Worm (Caenorhabditis elegans) whole organism, young adult: ENCODE results near the gene tag-153.

ENCODE experiments used
- B0035.1 ChIP-seq: sonication (generic microtip); optimal IDR thresholded peaks from 2 replicates; lab custom pipeline; 2016; ENCODE audit warnings: missing genetic modification characterization, mild to moderate bottlenecking, missing compliant biosample characterization, missing genotype, missing genetic modification reagents
- B0336.3 ChIP-seq: fragments of 200-800 bp; sonication (Bioruptor generic); IDR thresholded peaks from 2 replicates; pipeline ENCODE4 v1.3.6; 2022; ENCODE audit warnings: missing genetic modification characterization, missing compliant biosample characterization
- C17E4.6 ChIP-seq: fragments of 200-800 bp; sonication (Bioruptor generic); IDR thresholded peaks from 2 replicates; pipeline ENCODE4 v1.3.6; 2022; ENCODE audit warnings: missing genetic modification reagents, missing genetic modification characterization, missing compliant biosample characterization
- F22D6.2 ChIP-seq: sonication (generic microtip); optimal IDR thresholded peaks from 2 replicates; lab custom pipeline; 2016; ENCODE audit warnings: mild to moderate bottlenecking, missing genetic modification characterization, missing compliant biosample characterization
- F39B2.1 ChIP-seq: fragments of 200-800 bp; sonication (Bioruptor generic); IDR thresholded peaks from 2 replicates; pipeline ENCODE4 v1.3.6; 2022; ENCODE audit warnings: missing genetic modification reagents, missing genetic modification characterization, missing compliant biosample characterization
- K11D2.4 ChIP-seq: fragments of 200-800 bp; sonication (Bioruptor generic); IDR thresholded peaks from 2 replicates; pipeline ENCODE4 v1.3.6; 2022; ENCODE audit warnings: missing genetic modification reagents, missing genetic modification characterization, missing compliant biosample characterization
- Y53G8AR.9 ChIP-seq: fragments of 200-800 bp; sonication (Bioruptor generic); conservative IDR thresholded peaks from 2 replicates; pipeline ENCODE4 v1.3.6; 2022; ENCODE audit warnings: missing genetic modification reagents, missing genetic modification characterization, missing compliant biosample characterization
- akir-1 ChIP-seq: fragments of 200-800 bp; sonication (Bioruptor generic); optimal IDR thresholded peaks from 2 replicates; lab custom pipeline; 2018; ENCODE audit warnings: mild to moderate bottlenecking, missing genetic modification characterization, moderate library complexity, missing compliant biosample characterization
- atf-7 ChIP-seq: sonication (generic microtip); optimal IDR thresholded peaks from 2 replicates; lab custom pipeline; 2017; ENCODE audit warnings: mild to moderate bottlenecking, missing genetic modification characterization, missing compliant biosample characterization
- attf-3 ChIP-seq: fragments of 200-800 bp; sonication (Bioruptor generic); conservative IDR thresholded peaks from 2 replicates; pipeline ENCODE4 v1.3.6; 2022; ENCODE audit warnings: missing genetic modification reagents, missing genetic modification characterization, missing compliant biosample characterization
- ccch-3 ChIP-seq: fragments of 200-800 bp; sonication (Bioruptor generic); optimal IDR thresholded peaks from 2 replicates; lab custom pipeline; 2018; ENCODE audit warnings: mild to moderate bottlenecking, missing genetic modification characterization, missing compliant biosample characterization
- cebp-1 ChIP-seq, 2 experiments: fragments of 200-800 bp in 1 of 2; sonication (Bioruptor generic) in 1 of 2; sonication (generic microtip) in 1 of 2; IDR thresholded peaks in 1 of 2; optimal IDR thresholded peaks in 1 of 2; 2 replicates each; pipeline versions ENCODE4 v1.3.6 to Lab custom; 2017 to 2022; ENCODE audit warnings: missing compliant biosample characterization in 2 of 2, missing genetic modification characterization in 2 of 2, mild to moderate bottlenecking in 1 of 2, missing genetic modification reagents in 1 of 2, moderate library complexity in 1 of 2
- cebp-2 ChIP-seq: fragments of 200-800 bp; sonication (Bioruptor generic); IDR thresholded peaks from 2 replicates; pipeline ENCODE4 v1.3.6; 2022; ENCODE audit warnings: missing genetic modification characterization, missing compliant biosample characterization
- ceh-40 ChIP-seq: fragments of 200-800 bp; sonication (Bioruptor generic); IDR thresholded peaks from 2 replicates; pipeline ENCODE4 v1.3.6; 2022; ENCODE audit warnings: missing genetic modification characterization, missing compliant biosample characterization
- die-1 ChIP-seq: sonication (generic microtip); optimal IDR thresholded peaks from 2 replicates; lab custom pipeline; 2016; ENCODE audit warnings: missing genotype, mild to moderate bottlenecking, missing genetic modification characterization, missing compliant biosample characterization
- dpl-1 ChIP-seq: fragments of 150-350 bp; optimal IDR thresholded peaks from 2 replicates; lab custom pipeline; 2014; ENCODE audit warnings: missing biosample characterization, missing genetic modification reagents, missing genetic modification characterization
- egl-18 ChIP-seq: fragments of 200-800 bp; sonication (Bioruptor generic); IDR thresholded peaks from 2 replicates; pipeline ENCODE4 v1.3.6; 2022; ENCODE audit warnings: missing genetic modification reagents, missing genetic modification characterization, missing compliant biosample characterization
- egl-44 ChIP-seq: fragments of 200-800 bp; sonication (Bioruptor generic); IDR thresholded peaks from 2 replicates; pipeline ENCODE4 v1.3.6; 2022; ENCODE audit warnings: missing genetic modification reagents, missing genetic modification characterization, missing compliant biosample characterization
- egrh-3 ChIP-seq: fragments of 200-800 bp; sonication (Bioruptor generic); IDR thresholded peaks from 2 replicates; pipeline ENCODE4 v1.3.6; 2022; ENCODE audit warnings: missing genetic modification reagents, missing genetic modification characterization, missing compliant biosample characterization
- ekl-4 ChIP-seq: fragments of 200-800 bp; sonication (Bioruptor generic); IDR thresholded peaks from 2 replicates; pipeline ENCODE4 v1.3.6; 2022; ENCODE audit warnings: missing genetic modification reagents, missing genetic modification characterization, missing compliant biosample characterization
- fkh-3 ChIP-seq: sonication (generic microtip); optimal IDR thresholded peaks from 2 replicates; lab custom pipeline; 2016; ENCODE audit warnings: mild to moderate bottlenecking, missing genetic modification characterization, missing compliant biosample characterization
- him-1 ChIP-seq: sonication (generic microtip); optimal IDR thresholded peaks from 2 replicates; lab custom pipeline; 2016; ENCODE audit warnings: missing genotype, missing genetic modification reagents, missing genetic modification characterization, missing compliant biosample characterization
- let-526 ChIP-seq: fragments of 200-800 bp; sonication (Bioruptor generic); IDR thresholded peaks from 2 replicates; pipeline ENCODE4 v1.3.6; 2022; ENCODE audit warnings: missing genetic modification reagents, missing genetic modification characterization, missing compliant biosample characterization
- lsl-1 ChIP-seq: fragments of 200-800 bp; sonication (Bioruptor generic); optimal IDR thresholded peaks from 2 replicates; lab custom pipeline; 2018; ENCODE audit warnings: mild to moderate bottlenecking, missing genetic modification characterization, moderate library complexity, missing compliant biosample characterization
- madf-3 ChIP-seq: fragments of 200-800 bp; sonication (Bioruptor generic); IDR thresholded peaks from 2 replicates; pipeline ENCODE4 v1.3.6; 2022; ENCODE audit warnings: missing genetic modification reagents, missing genetic modification characterization, missing compliant biosample characterization
- madf-6 ChIP-seq: fragments of 200-800 bp; sonication (Bioruptor generic); IDR thresholded peaks from 2 replicates; pipeline ENCODE4 v1.3.6; 2022; ENCODE audit warnings: missing genetic modification reagents, missing genetic modification characterization, missing compliant biosample characterization
- madf-8 ChIP-seq: fragments of 200-800 bp; sonication (Bioruptor generic); conservative IDR thresholded peaks from 2 replicates; pipeline ENCODE4 v1.3.6; 2022; ENCODE audit warnings: missing genetic modification reagents, missing genetic modification characterization, missing compliant biosample characterization
- nfya-1 ChIP-seq: sonication (generic microtip); optimal IDR thresholded peaks from 2 replicates; lab custom pipeline; 2017; ENCODE audit warnings: antibody characterized with exemption, missing compliant biosample characterization, missing genetic modification characterization, borderline replicate concordance; ENCODE audit not compliant: insufficient read depth
- nhr-27 ChIP-seq: fragments of 200-800 bp; sonication (Bioruptor generic); optimal IDR thresholded peaks from 2 replicates; lab custom pipeline; 2018; ENCODE audit warnings: mild to moderate bottlenecking, missing genetic modification characterization, moderate library complexity, missing compliant biosample characterization
- nhr-90 ChIP-seq: sonication (generic microtip); optimal IDR thresholded peaks from 2 replicates; lab custom pipeline; 2016; ENCODE audit warnings: missing genotype, mild to moderate bottlenecking, missing genetic modification characterization, missing compliant biosample characterization
- pha-4 ChIP-seq: fragments of 150-350 bp; sonication (generic microtip); optimal IDR thresholded peaks from 2 replicates; lab custom pipeline; 2014; ENCODE audit warnings: missing biosample characterization, missing genetic modification reagents, missing genetic modification characterization
- rec-8 ChIP-seq, 2 experiments: sonication (generic microtip); optimal IDR thresholded peaks; 2 replicates each; lab custom pipeline; 2016; ENCODE audit warnings: mild to moderate bottlenecking in 2 of 2, missing genetic modification characterization in 2 of 2, missing genetic modification reagents in 2 of 2, missing genotype in 2 of 2, missing biosample characterization in 1 of 2, missing compliant biosample characterization in 1 of 2, moderate library complexity in 1 of 2
- sea-2 ChIP-seq: fragments of 200-800 bp; sonication (Bioruptor generic); IDR thresholded peaks from 2 replicates; pipeline ENCODE4 v1.3.6; 2022; ENCODE audit warnings: missing genetic modification characterization, missing compliant biosample characterization
- snpc-1.1 ChIP-seq: sonication (generic microtip); optimal IDR thresholded peaks from 2 replicates; lab custom pipeline; 2017; ENCODE audit warnings: missing genetic modification characterization, mild to moderate bottlenecking, missing compliant biosample characterization, antibody characterized with exemption, moderate library complexity, missing genotype, missing genetic modification reagents; ENCODE audit not compliant: insufficient read depth
- snpc-4 ChIP-seq, 5 experiments: fragments of 150-350 bp in 1 of 5; sonication (generic microtip) in 4 of 5; optimal IDR thresholded peaks; 2 replicates each; lab custom pipeline; 2014 to 2018; ENCODE audit warnings: missing genetic modification characterization in 5 of 5, missing biosample characterization in 3 of 5, antibody characterized with exemption in 2 of 5, mild to moderate bottlenecking in 2 of 5, missing compliant biosample characterization in 2 of 5, missing genotype in 2 of 5, moderate library complexity in 2 of 5, missing genetic modification reagents in 1 of 5
- somi-1 ChIP-seq: fragments of 200-800 bp; sonication (Bioruptor generic); optimal IDR thresholded peaks from 2 replicates; lab custom pipeline; 2018; ENCODE audit warnings: mild to moderate bottlenecking, missing genetic modification characterization, missing compliant biosample characterization
- tlf-1 ChIP-seq: fragments of 200-800 bp; sonication (Bioruptor generic); optimal IDR thresholded peaks from 2 replicates; lab custom pipeline; 2018; ENCODE audit warnings: mild to moderate bottlenecking, missing genetic modification characterization, missing compliant biosample characterization
- zim-3 ChIP-seq: sonication (generic microtip); optimal IDR thresholded peaks from 2 replicates; lab custom pipeline; 2017; ENCODE audit warnings: mild to moderate bottlenecking, missing genetic modification characterization, moderate library complexity, missing compliant biosample characterization
- ztf-18 ChIP-seq: sonication (generic microtip); optimal IDR thresholded peaks from 2 replicates; lab custom pipeline; 2016; ENCODE audit warnings: missing genotype, mild to moderate bottlenecking, missing genetic modification characterization, missing compliant biosample characterization
- ztf-22 ChIP-seq: fragments of 200-800 bp; sonication (Bioruptor generic); optimal IDR thresholded peaks from 2 replicates; lab custom pipeline; 2018; ENCODE audit warnings: mild to moderate bottlenecking, missing genetic modification characterization, moderate library complexity, missing compliant biosample characterization
- ztf-6 ChIP-seq: fragments of 200-800 bp; sonication (Bioruptor generic); IDR thresholded peaks from 2 replicates; pipeline ENCODE4 v1.3.6; 2022; ENCODE audit warnings: missing genetic modification reagents, missing genetic modification characterization, missing compliant biosample characterization

Gene tag-153

ce11 chrV:9342965-9343628 is 20.2 kb downstream of the tag-153 start (continued):
- TF ChIP-seq C17E4.6 (GFP tag; lab: Robert Waterston, UW) (peak; percentile 22; the same call in 1 of the 2 replicates), Y53G8AR.9 (GFP tag; lab: Robert Waterston, UW) (peak; percentile 92), madf-6 (GFP tag; lab: Robert Waterston, UW) (peak; percentile 59), egl-44 (GFP tag; lab: Robert Waterston, UW) (peak; percentile 34; the same call in 1 of the 2 replicates), ztf-6 (GFP tag; lab: Robert Waterston, UW) (0 out of 2 replicates have a peak, but pooled peaks have one; percentile 7), cebp-2 (peak; percentile 74; the same call in 1 of the 2 replicates), B0035.1 (no peak), K11D2.4 (peak; percentile 82), nhr-27 (tag; lab: Kevin White, UChicago) (peak; percentile 56), lsl-1 (peak; percentile 32), attf-3 (GFP tag; lab: Robert Waterston, UW) (0 out of 2 replicates have a peak, but pooled peaks have one; percentile 40), dpl-1 (no peak), sea-2 (GFP tag; lab: Robert Waterston, UW) (no peak), egrh-3 (GFP tag; lab: Robert Waterston, UW) (peak; percentile 31; the same call in 1 of the 2 replicates), somi-1 (no peak), ztf-18 (tag; lab: Kevin White, UChicago) (no peak), cebp-1 (GFP tag; IDR thresholded peaks at IDR 0.05; lab: Robert Waterston, UW) (peak; percentile 49; the same call in 1 of the 2 replicates), cebp-1 (tag; optimal IDR thresholded peaks at IDR 0.05; lab: Kevin White, UChicago) (peak; percentile 7), tlf-1 (GFP tag; lab: Kevin White, UChicago) (peak; percentile 34), ekl-4 (GFP tag; lab: Robert Waterston, UW) (peak; percentile 77), B0336.3 (GFP tag; lab: Robert Waterston, UW) (peak; percentile 8; the same call in 1 of the 2 replicates), F39B2.1 (GFP tag; lab: Robert Waterston, UW) (no peak)

ce11 chrV:9343629-9344624 is 21.0 kb downstream of the tag-153 start, which contains the start of gene tos-1:
Gene tos-1 (minus strand): TSS chrV:9344203.
- TF ChIP-seq akir-1 (GFP tag; lab: Kevin White, UChicago) (peak; percentile 4), madf-8 (GFP tag; lab: Robert Waterston, UW) (0 out of 2 replicates have a peak, but pooled peaks have one; percentile 14), ekl-4 (GFP tag; lab: Robert Waterston, UW) (peak; percentile 97), nhr-90 (tag; lab: Kevin White, UChicago) (peak; percentile 92), snpc-4 (GFP tag; optimal IDR thresholded peaks at IDR 0.05; lab: Kevin White, UChicago) (peak; percentile 27), snpc-4 (tag; optimal IDR thresholded peaks at IDR 0.05; lab: Kevin White, UChicago) (peak; percentile 70 to 87 (median 80)), pha-4 (peak; percentile 83), ztf-22 (GFP tag; lab: Kevin White, UChicago) (peak; percentile 93), atf-7 (tag; lab: Kevin White, UChicago) (peak; percentile 99), snpc-1.1 (tag; lab: Kevin White, UChicago) (no peak), fkh-3 (tag; lab: Kevin White, UChicago) (no peak), rec-8 (tag; optimal IDR thresholded peaks at IDR 0.05; lab: Kevin White, UChicago) (no peak), tlf-1 (GFP tag; lab: Kevin White, UChicago) (peak; percentile 96), F22D6.2 (tag; lab: Kevin White, UChicago) (peak; percentile 87), ccch-3 (peak; percentile 9), him-1 (tag; lab: Kevin White, UChicago) (no peak), egl-18 (GFP tag; lab: Robert Waterston, UW) (peak; percentile 90), madf-3 (GFP tag; lab: Robert Waterston, UW) (peak; percentile 100), ceh-40 (GFP tag; lab: Robert Waterston, UW) (no peak), cebp-2 (no peak; the same call in 1 of the 2 replicates), let-526 (GFP tag; lab: Robert Waterston, UW) (peak; percentile 91), die-1 (peak; percentile 88), zim-3 (tag; lab: Kevin White, UChicago) (peak; percentile 85), nfya-1 (tag; lab: Kevin White, UChicago) (no peak)
